Worm (Caenorhabditis elegans) whole organism, L4/young adult: ENCODE data around the gene H04D03.2.

ENCODE experiments used
- W03F9.2 ChIP-seq: fragments of 150-350 bp; optimal IDR thresholded peaks from 2 replicates; lab custom pipeline; 2014; ENCODE audit warnings: missing biosample characterization, missing genetic modification characterization
- dao-5 ChIP-seq: sonication (generic microtip); optimal IDR thresholded peaks from 2 replicates; lab custom pipeline; 2016; ENCODE audit warnings: missing genotype, missing genetic modification characterization, moderate library complexity, missing compliant biosample characterization
- him-1 ChIP-seq: sonication (generic microtip); optimal IDR thresholded peaks from 2 replicates; lab custom pipeline; 2016; ENCODE audit warnings: missing genotype, missing genetic modification reagents, missing genetic modification characterization, missing compliant biosample characterization

H04D03.2 gene

ce11 chrIII:10442355-10443140 lies at the start of gene H04D03.2, which contains the start of gene ecps-2:
TSS of gene H04D03.2 (minus strand) at chrIII:10442405.
TSS of gene ecps-2 (plus strand) at chrIII:10443090.
- TF ChIP-seq W03F9.2 (tag; lab: Kevin White, UChicago) (no peak), him-1 (tag; lab: Kevin White, UChicago) (no peak), dao-5 (tag; lab: Kevin White, UChicago) (no peak)

ce11 chrIII:10488052-10488451 lies 45.8 kb upstream of the H04D03.2 start, which contains the start of gene ptr-25:
TSS of gene ptr-25 (plus strand) at chrIII:10488124.
- TF ChIP-seq W03F9.2 (tag; lab: Kevin White, UChicago), result no peak
- TF ChIP-seq dao-5 (tag; lab: Kevin White, UChicago), result no peak
- no peak for TF ChIP-seq him-1 (tag; lab: Kevin White, UChicago)

ce11 chrIII:10486455-10486854 lies 44.2 kb upstream of the H04D03.2 start:
- no peak for TF ChIP-seq W03F9.2 (tag; lab: Kevin White, UChicago)
- no peak for TF ChIP-seq dao-5 (tag; lab: Kevin White, UChicago)
- TF ChIP-seq him-1 (tag; lab: Kevin White, UChicago), result no peak

ce11 chrIII:10481988-10482387 lies 39.8 kb upstream of the H04D03.2 start, which contains the start of gene D2045.8:
TSS of gene D2045.8 (plus strand) at chrIII:10482288.
- TF ChIP-seq him-1 (tag; lab: Kevin White, UChicago), result no peak
- no peak for TF ChIP-seq W03F9.2 (tag; lab: Kevin White, UChicago)
- no peak for TF ChIP-seq dao-5 (tag; lab: Kevin White, UChicago)

- TF ChIP-seq dao-5 (tag; lab: Kevin White, UChicago) (no peak), W03F9.2 (tag; lab: Kevin White, UChicago) (no peak), him-1 (tag; lab: Kevin White, UChicago) (no peak)
These were observed 39.3 kb upstream of the H04D03.2 start for ce11 chrIII:10481497-10481896.

- no peak for TF ChIP-seq dao-5 (tag; lab: Kevin White, UChicago)
- TF ChIP-seq W03F9.2 (tag; lab: Kevin White, UChicago), result no peak
- no peak for TF ChIP-seq him-1 (tag; lab: Kevin White, UChicago)
These were observed 37.0 kb upstream of the H04D03.2 start, which contains the start of gene D2045.7 for ce11 chrIII:10479180-10479579. TSS of gene D2045.7 (plus strand) at chrIII:10479480.

ce11 chrIII:10474945-10475344 lies 32.7 kb upstream of the H04D03.2 start, which contains the start of gene D2045.9:
TSS of gene D2045.9 (plus strand) at chrIII:10475245.
- TF ChIP-seq him-1 (tag; lab: Kevin White, UChicago) (no peak), W03F9.2 (tag; lab: Kevin White, UChicago) (no peak), dao-5 (tag; lab: Kevin White, UChicago) (no peak)

- TF ChIP-seq him-1 (tag; lab: Kevin White, UChicago), result no peak
- TF ChIP-seq dao-5 (tag; lab: Kevin White, UChicago), result no peak
- no peak for TF ChIP-seq W03F9.2 (tag; lab: Kevin White, UChicago)
These were observed 28.7 kb upstream of the H04D03.2 start, which contains the start of gene cul-1 for ce11 chrIII:10470927-10471326. TSS of gene cul-1 (plus strand) at chrIII:10471237.

ce11 chrIII:10469574-10470055 lies 27.4 kb upstream of the H04D03.2 start, which contains the start of gene D2045.5:
TSS of gene D2045.5 (minus strand) at chrIII:10469624.
- TF ChIP-seq W03F9.2 (tag; lab: Kevin White, UChicago), result peak; percentile 2
- no peak for TF ChIP-seq him-1 (tag; lab: Kevin White, UChicago)

ce11 chrIII:10464455-10464854 lies 22.2 kb upstream of the H04D03.2 start:
- TF ChIP-seq him-1 (tag; lab: Kevin White, UChicago), result no peak
- TF ChIP-seq W03F9.2 (tag; lab: Kevin White, UChicago), result no peak
- no peak for TF ChIP-seq dao-5 (tag; lab: Kevin White, UChicago)

- peak; percentile 7 for TF ChIP-seq W03F9.2 (tag; lab: Kevin White, UChicago)
- no peak for TF ChIP-seq dao-5 (tag; lab: Kevin White, UChicago)
These were observed 21.4 kb upstream of the H04D03.2 start for ce11 chrIII:10463653-10464052.

ce11 chrIII:10462935-10463548 lies 20.8 kb upstream of the H04D03.2 start:
- no peak for TF ChIP-seq dao-5 (tag; lab: Kevin White, UChicago)
- TF ChIP-seq him-1 (tag; lab: Kevin White, UChicago), result no peak
- TF ChIP-seq W03F9.2 (tag; lab: Kevin White, UChicago), result no peak

ce11 chrIII:10461164-10461546 lies 18.9 kb upstream of the H04D03.2 start, which contains the start of gene atx-2:
TSS of gene atx-2 (plus strand) at chrIII:10461389.
- TF ChIP-seq him-1 (tag; lab: Kevin White, UChicago) (peak; percentile 35), W03F9.2 (tag; lab: Kevin White, UChicago) (peak; percentile 84), dao-5 (tag; lab: Kevin White, UChicago) (peak; percentile 74)
